Fruit fly (Drosophila melanogaster): ENCODE results near the gene org-1.

- TF ChIP-seq CG32121 (GFP tag; IDR thresholded peaks at IDR 0.05) (no peak), CG4496 (GFP tag; IDR thresholded peaks at IDR 0.05) (no peak)
These were observed 45.9 kb downstream of the org-1 start, which contains the start of gene Trf2 for dm6 chrX:8408971-8409455.
